Worm (Caenorhabditis elegans) whole organism, L2 larva: ENCODE measurements around the gene aakb-1.

Experiments
- alr-1 ChIP-seq: fragments of 150-350 bp; optimal IDR thresholded peaks from 2 replicates; lab custom pipeline; 2014; ENCODE audit warnings: missing biosample characterization, missing genetic modification characterization
- aly-2 ChIP-seq: fragments of 150-350 bp; optimal IDR thresholded peaks from 2 replicates; lab custom pipeline; 2014; ENCODE audit warnings: missing biosample characterization, missing genetic modification characterization
- blmp-1 ChIP-seq: sonication (generic microtip); optimal IDR thresholded peaks from 2 replicates; lab custom pipeline; 2017; ENCODE audit warnings: missing genetic modification characterization, mild to moderate bottlenecking, missing compliant biosample characterization, antibody characterized with exemption, moderate library complexity; ENCODE audit not compliant: insufficient read depth
- ceh-82 ChIP-seq: fragments of 150-350 bp; optimal IDR thresholded peaks from 2 replicates; lab custom pipeline; 2014; ENCODE audit warnings: missing biosample characterization, missing genetic modification characterization
- crh-2 ChIP-seq: sonication (generic microtip); optimal IDR thresholded peaks from 2 replicates; lab custom pipeline; 2017; ENCODE audit warnings: missing biosample characterization, missing genetic modification characterization
- elt-3 ChIP-seq: sonication (generic microtip); optimal IDR thresholded peaks from 2 replicates; lab custom pipeline; 2017; ENCODE audit warnings: missing biosample characterization, missing genetic modification characterization
- nhr-11 ChIP-seq: fragments of 150-350 bp; optimal IDR thresholded peaks from 2 replicates; lab custom pipeline; 2014; ENCODE audit warnings: missing biosample characterization, missing genetic modification characterization
- nhr-23 ChIP-seq: fragments of 150-350 bp; optimal IDR thresholded peaks from 2 replicates; lab custom pipeline; 2014; ENCODE audit warnings: missing biosample characterization, missing genetic modification reagents, missing genetic modification characterization
- nhr-237 ChIP-seq: fragments of 150-350 bp; optimal IDR thresholded peaks from 2 replicates; lab custom pipeline; 2014; ENCODE audit warnings: missing biosample characterization, missing genetic modification characterization
- sma-3 ChIP-seq: sonication (generic microtip); optimal IDR thresholded peaks from 2 replicates; lab custom pipeline; 2016; ENCODE audit warnings: missing genetic modification reagents, missing genetic modification characterization, missing compliant biosample characterization
- snpc-4 ChIP-seq: fragments of 150-350 bp; optimal IDR thresholded peaks from 2 replicates; lab custom pipeline; 2014; ENCODE audit warnings: missing biosample characterization, missing genetic modification characterization
- unc-62 ChIP-seq: fragments of 150-350 bp; optimal IDR thresholded peaks from 2 replicates; lab custom pipeline; 2014; ENCODE audit warnings: missing biosample characterization, missing genetic modification reagents, missing genetic modification characterization

DNA sequence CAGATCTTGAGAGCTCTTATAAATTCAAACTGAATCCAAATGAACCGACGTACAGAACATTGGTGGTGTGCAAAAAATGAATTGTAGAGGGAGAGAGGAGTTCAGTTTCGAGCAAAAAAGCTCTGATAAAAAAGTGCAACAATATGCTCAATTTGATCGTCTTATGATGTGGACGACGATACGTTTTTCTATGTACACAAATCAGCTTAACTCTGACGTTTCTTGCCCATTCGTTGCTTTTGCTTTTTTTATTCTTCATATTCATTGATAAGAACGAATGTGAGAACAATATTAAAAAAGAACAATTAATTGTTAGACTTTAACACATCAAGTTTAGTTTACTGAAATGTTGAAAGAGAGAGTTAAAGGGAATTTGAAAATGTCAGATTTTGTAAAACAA lies 18.6 kb downstream of the aakb-1 start:
- no peak for TF ChIP-seq nhr-237
- no peak for TF ChIP-seq snpc-4 (tag; lab: Kevin White, UChicago)
- TF ChIP-seq aly-2 (tag; lab: Kevin White, UChicago), result no peak
- TF ChIP-seq crh-2 (tag; lab: Kevin White, UChicago), result no peak
- TF ChIP-seq ceh-82 (tag; lab: Kevin White, UChicago), result no peak
- TF ChIP-seq unc-62 (GFP tag; lab: Kevin White, UChicago), result no peak
- no peak for TF ChIP-seq blmp-1 (tag; lab: Kevin White, UChicago)
- no peak for TF ChIP-seq sma-3 (GFP tag; lab: Kevin White, UChicago)
- no peak for TF ChIP-seq elt-3 (tag; lab: Kevin White, UChicago)
- no peak for TF ChIP-seq nhr-23
- no peak for TF ChIP-seq alr-1 (tag; lab: Kevin White, UChicago)
- TF ChIP-seq nhr-11 (tag; lab: Kevin White, UChicago), result no peak
